Worm (Caenorhabditis elegans) whole organism, L3 larva: ENCODE results near the gene aars-1.
A peak's percentile ranks its signal among the peaks of the same experiment; 100 is the strongest.

Experiments used
- R02D3.7 ChIP-seq: fragments of 150-350 bp; optimal IDR thresholded peaks from 2 replicates; lab custom pipeline; 2014; ENCODE audit warnings: missing biosample characterization, missing genetic modification characterization
- ZK546.5 ChIP-seq: sonication (generic microtip); optimal IDR thresholded peaks from 2 replicates; lab custom pipeline; 2017; ENCODE audit warnings: missing biosample characterization, missing genetic modification characterization
- aly-2 ChIP-seq: fragments of 150-350 bp; optimal IDR thresholded peaks from 2 replicates; lab custom pipeline; 2014; ENCODE audit warnings: missing biosample characterization, missing genetic modification characterization
- ama-1 ChIP-seq: fragments of 150-350 bp; optimal IDR thresholded peaks from 2 replicates; lab custom pipeline; 2018
- ceh-82 ChIP-seq: fragments of 150-350 bp; optimal IDR thresholded peaks from 2 replicates; lab custom pipeline; 2014; ENCODE audit warnings: missing biosample characterization, missing genetic modification characterization
- ceh-9 ChIP-seq: sonication (generic microtip); optimal IDR thresholded peaks from 2 replicates; lab custom pipeline; 2018; ENCODE audit warnings: missing biosample characterization, missing genetic modification characterization
- egl-5 ChIP-seq: fragments of 150-350 bp; optimal IDR thresholded peaks from 2 replicates; lab custom pipeline; 2017; ENCODE audit warnings: missing biosample characterization, missing genetic modification reagents, missing genetic modification characterization, inconsistent platforms
- elt-2 ChIP-seq: sonication (generic microtip); optimal IDR thresholded peaks from 2 replicates; lab custom pipeline; 2016; ENCODE audit warnings: missing genetic modification reagents, mild to moderate bottlenecking, missing genetic modification characterization, missing compliant biosample characterization
- elt-3 ChIP-seq, 3 experiments: fragments of 150-350 bp in 1 of 3; sonication (generic microtip) in 2 of 3; optimal IDR thresholded peaks; 2 replicates in 2 of 3; 4 replicates in 1 of 3; lab custom pipeline; 2014 to 2017; ENCODE audit warnings: missing biosample characterization in 3 of 3, missing genetic modification characterization in 3 of 3
- eor-1 ChIP-seq, 2 experiments: fragments of 150-350 bp; optimal IDR thresholded peaks; 2 replicates each; lab custom pipeline; 2014 to 2018; ENCODE audit warnings: missing biosample characterization in 2 of 2, missing genetic modification characterization in 2 of 2
- fkh-10 ChIP-seq: sonication (generic microtip); optimal IDR thresholded peaks from 2 replicates; lab custom pipeline; 2017; ENCODE audit warnings: missing biosample characterization, missing genetic modification reagents, missing genetic modification characterization
- fos-1 ChIP-seq: fragments of 150-350 bp; optimal IDR thresholded peaks from 2 replicates; lab custom pipeline; 2014; ENCODE audit warnings: missing biosample characterization, missing genetic modification characterization
- hmg-11 ChIP-seq: sonication (generic microtip); optimal IDR thresholded peaks from 2 replicates; lab custom pipeline; 2016; ENCODE audit warnings: missing genetic modification characterization, missing compliant biosample characterization
- jun-1 ChIP-seq: fragments of 150-350 bp; optimal IDR thresholded peaks from 2 replicates; lab custom pipeline; 2014; ENCODE audit warnings: missing biosample characterization, missing genetic modification reagents, missing genetic modification characterization
- lin-15B ChIP-seq: fragments of 150-350 bp; optimal IDR thresholded peaks from 2 replicates; lab custom pipeline; 2014; ENCODE audit warnings: missing biosample characterization, missing genetic modification characterization
- lin-39 ChIP-seq: fragments of 150-350 bp; optimal IDR thresholded peaks from 2 replicates; lab custom pipeline; 2018; ENCODE audit warnings: missing biosample characterization, missing genetic modification reagents, missing genetic modification characterization
- lsy-12 ChIP-seq: sonication (generic microtip); optimal IDR thresholded peaks from 2 replicates; lab custom pipeline; 2016; ENCODE audit warnings: mild to moderate bottlenecking, missing genetic modification characterization, missing compliant biosample characterization
- mdl-1 ChIP-seq: fragments of 150-350 bp; optimal IDR thresholded peaks from 2 replicates; lab custom pipeline; 2014; ENCODE audit warnings: missing biosample characterization, missing genetic modification characterization
- nfya-1 ChIP-seq: sonication (generic microtip); optimal IDR thresholded peaks from 2 replicates; lab custom pipeline; 2017; ENCODE audit warnings: missing genetic modification characterization, mild to moderate bottlenecking, missing compliant biosample characterization, antibody characterized with exemption, moderate library complexity; ENCODE audit not compliant: insufficient read depth
- nhr-12 ChIP-seq: fragments of 150-350 bp; optimal IDR thresholded peaks from 2 replicates; lab custom pipeline; 2014; ENCODE audit warnings: missing biosample characterization, missing genetic modification characterization
- nhr-237 ChIP-seq: fragments of 150-350 bp; optimal IDR thresholded peaks from 2 replicates; lab custom pipeline; 2014; ENCODE audit warnings: missing biosample characterization, missing genetic modification characterization
- nhr-25 ChIP-seq: sonication (generic microtip); optimal IDR thresholded peaks from 2 replicates; lab custom pipeline; 2017; ENCODE audit warnings: missing biosample characterization, missing genetic modification characterization
- nhr-43 ChIP-seq: sonication (generic microtip); optimal IDR thresholded peaks from 2 replicates; lab custom pipeline; 2016; ENCODE audit warnings: mild to moderate bottlenecking, missing genetic modification characterization, missing compliant biosample characterization; ENCODE audit not compliant: poor library complexity, severe bottlenecking
- nhr-67 ChIP-seq: fragments of 150-350 bp; optimal IDR thresholded peaks from 2 replicates; lab custom pipeline; 2014; ENCODE audit warnings: missing biosample characterization, missing genetic modification characterization
- nhr-76 ChIP-seq: fragments of 150-350 bp; sonication (generic microtip); optimal IDR thresholded peaks from 5 replicates; lab custom pipeline; 2014; ENCODE audit warnings: missing biosample characterization, missing genetic modification characterization
- nhr-77 ChIP-seq: fragments of 150-350 bp; optimal IDR thresholded peaks from 2 replicates; lab custom pipeline; 2014; ENCODE audit warnings: missing biosample characterization, missing genetic modification characterization
- pha-4 ChIP-seq: fragments of 150-350 bp; optimal IDR thresholded peaks from 2 replicates; lab custom pipeline; 2014; ENCODE audit warnings: missing biosample characterization, missing genetic modification reagents, missing genetic modification characterization
- pqm-1 ChIP-seq: fragments of 150-350 bp; optimal IDR thresholded peaks from 2 replicates; lab custom pipeline; 2017; ENCODE audit warnings: missing biosample characterization, missing genetic modification characterization, inconsistent platforms
- sea-2 ChIP-seq: fragments of 150-350 bp; sonication (generic microtip); optimal IDR thresholded peaks from 4 replicates; lab custom pipeline; 2014; ENCODE audit warnings: missing biosample characterization, missing genetic modification reagents, missing genetic modification characterization
- skn-1 ChIP-seq: fragments of 150-350 bp; optimal IDR thresholded peaks from 2 replicates; lab custom pipeline; 2014; ENCODE audit warnings: missing biosample characterization, missing genetic modification characterization
- snpc-4 ChIP-seq: fragments of 150-350 bp; optimal IDR thresholded peaks from 2 replicates; lab custom pipeline; 2014; ENCODE audit warnings: missing biosample characterization, missing genetic modification characterization
- unc-62 ChIP-seq: fragments of 150-350 bp; sonication (generic microtip); optimal IDR thresholded peaks from 4 replicates; lab custom pipeline; 2014; ENCODE audit warnings: missing biosample characterization, missing genetic modification reagents, missing genetic modification characterization
- ztf-11 ChIP-seq: fragments of 150-350 bp; optimal IDR thresholded peaks from 2 replicates; lab custom pipeline; 2014; ENCODE audit warnings: missing biosample characterization, missing genetic modification characterization

The aars-1 gene

DNA sequence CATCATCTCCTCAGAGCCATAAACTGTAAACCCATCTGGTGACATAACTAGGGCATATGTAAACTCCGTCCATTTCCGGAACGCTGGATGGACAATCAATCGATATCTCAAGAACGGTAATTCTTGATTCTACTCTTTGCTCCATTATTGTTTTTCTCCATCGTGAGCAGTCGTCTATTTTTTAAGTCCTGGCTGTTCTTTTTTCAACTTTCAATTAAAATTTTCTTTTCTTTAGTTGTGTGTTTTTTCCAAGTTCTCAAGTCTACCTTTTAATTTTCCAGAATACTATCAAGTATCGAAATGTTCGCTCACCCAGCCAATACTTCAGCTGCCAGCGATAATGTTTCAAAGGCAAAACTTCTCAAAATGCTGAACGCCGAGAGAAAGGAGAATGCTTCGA lies 30.4 kb downstream of the aars-1 start, which contains the start of gene C05D12.5:
TSS of gene C05D12.5 (plus strand) at position 301 of the 400 bp plus-strand sequence.
- TF ChIP-seq egl-5: no peak
- TF ChIP-seq R02D3.7 (tag; lab: Kevin White, UChicago): no peak
- no peak for TF ChIP-seq nhr-67 (tag; lab: Kevin White, UChicago)
- no peak for TF ChIP-seq lin-15B (tag; lab: Kevin White, UChicago)
- TF ChIP-seq lsy-12 (tag; lab: Kevin White, UChicago): no peak
- no peak for TF ChIP-seq eor-1 (tag; optimal IDR thresholded peaks at IDR 0.05; lab: Kevin White, UChicago)
- no peak for TF ChIP-seq jun-1 (tag; lab: Kevin White, UChicago)
- no peak for TF ChIP-seq fkh-10 (GFP tag; lab: Kevin White, UChicago)
- no peak for TF ChIP-seq ceh-9
- no peak for TF ChIP-seq nhr-12
- TF ChIP-seq lin-39: no peak
- no peak for TF ChIP-seq snpc-4 (tag; lab: Kevin White, UChicago)
- no peak for TF ChIP-seq nhr-43
- TF ChIP-seq elt-3 (tag; optimal IDR thresholded peaks at IDR 0.05; lab: Kevin White, UChicago): no peak
- no peak for TF ChIP-seq pqm-1 (tag; lab: Kevin White, UChicago)
- TF ChIP-seq nhr-237 (tag; lab: Kevin White, UChicago): no peak

DNA sequence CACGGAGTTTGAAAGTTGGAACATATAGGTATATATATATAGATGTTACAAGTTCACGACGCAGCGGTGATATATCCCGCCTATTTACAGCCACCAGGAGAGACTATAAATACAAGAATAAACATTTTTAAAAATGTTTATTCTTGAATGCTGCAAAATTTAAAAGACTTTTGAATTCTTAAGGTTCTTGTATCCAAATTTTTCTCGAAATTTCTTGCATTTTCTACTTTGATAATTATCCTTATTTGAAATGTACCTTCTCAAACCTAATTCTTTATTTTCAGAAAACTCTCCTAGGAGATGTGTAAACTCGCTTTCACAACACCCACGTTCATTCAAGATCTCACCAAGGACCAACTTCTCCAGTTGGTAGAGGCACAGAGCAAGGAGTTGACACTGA lies 32.7 kb downstream of the aars-1 start, which contains the start of gene C05D12.4:
TSS of gene C05D12.4 (plus strand) at position 301 of the 400 bp plus-strand sequence.
- TF ChIP-seq hmg-11 (tag; lab: Kevin White, UChicago): no peak
- TF ChIP-seq nhr-237 (tag; lab: Kevin White, UChicago): no peak
- TF ChIP-seq eor-1 (tag; optimal IDR thresholded peaks at IDR 0.05; lab: Kevin White, UChicago): no peak

DNA sequence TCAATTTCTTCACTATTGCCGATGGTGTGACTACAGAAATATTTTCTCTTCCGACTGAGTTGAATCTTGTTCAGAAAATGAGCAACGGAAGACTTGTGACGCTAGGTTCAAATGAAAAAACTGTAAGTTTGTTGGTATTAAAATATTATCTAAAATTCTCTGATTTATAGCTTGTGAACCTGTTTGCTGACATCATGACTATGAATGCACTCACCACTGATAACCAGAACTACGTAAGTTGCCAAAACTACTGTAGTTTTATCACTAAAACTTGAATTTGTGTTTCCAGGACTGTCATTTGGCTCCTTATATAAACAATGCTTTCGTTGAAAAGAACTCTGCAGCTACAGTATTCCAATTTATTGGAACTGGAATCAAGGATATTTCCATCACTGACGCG lies 35.7 kb downstream of the aars-1 start:
- no peak for TF ChIP-seq nhr-43
- TF ChIP-seq fkh-10 (GFP tag; lab: Kevin White, UChicago): no peak
- no peak for TF ChIP-seq R02D3.7 (tag; lab: Kevin White, UChicago)
- TF ChIP-seq elt-2 (tag; lab: Kevin White, UChicago): peak; percentile 53
- no peak for TF ChIP-seq ztf-11 (tag; lab: Kevin White, UChicago)
- peak; percentile 33 for TF ChIP-seq pqm-1 (tag; lab: Kevin White, UChicago)
- no peak for TF ChIP-seq skn-1 (tag; lab: Kevin White, UChicago)
- TF ChIP-seq sea-2 (GFP tag; lab: Kevin White, UChicago): no peak

DNA sequence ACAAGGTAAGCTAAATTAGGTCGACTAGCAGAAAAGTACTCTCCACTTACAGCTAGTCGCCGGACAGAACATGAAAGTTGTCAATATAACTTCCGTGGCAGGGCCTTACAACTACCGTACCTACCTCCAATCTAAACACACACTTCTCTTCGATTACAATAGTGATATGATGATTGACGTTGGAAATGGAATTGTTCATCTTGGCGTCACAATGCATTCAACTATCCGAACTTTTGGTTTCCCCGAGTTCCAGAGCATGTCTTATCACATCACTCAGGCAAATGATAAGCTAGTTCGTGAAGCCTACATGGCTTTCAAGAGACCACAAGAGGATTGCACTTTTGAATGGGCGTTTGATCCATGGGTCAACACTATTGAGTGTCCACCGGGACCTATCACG lies 37.0 kb downstream of the aars-1 start:
- TF ChIP-seq elt-2 (tag; lab: Kevin White, UChicago): peak; percentile 56
- no peak for TF ChIP-seq fos-1 (tag; lab: Kevin White, UChicago)
- no peak for TF ChIP-seq nhr-76 (tag; lab: Kevin White, UChicago)
- no peak for TF ChIP-seq unc-62 (GFP tag; lab: Kevin White, UChicago)
- no peak for TF ChIP-seq ceh-82
- TF ChIP-seq pqm-1 (tag; lab: Kevin White, UChicago): peak; percentile 1

DNA sequence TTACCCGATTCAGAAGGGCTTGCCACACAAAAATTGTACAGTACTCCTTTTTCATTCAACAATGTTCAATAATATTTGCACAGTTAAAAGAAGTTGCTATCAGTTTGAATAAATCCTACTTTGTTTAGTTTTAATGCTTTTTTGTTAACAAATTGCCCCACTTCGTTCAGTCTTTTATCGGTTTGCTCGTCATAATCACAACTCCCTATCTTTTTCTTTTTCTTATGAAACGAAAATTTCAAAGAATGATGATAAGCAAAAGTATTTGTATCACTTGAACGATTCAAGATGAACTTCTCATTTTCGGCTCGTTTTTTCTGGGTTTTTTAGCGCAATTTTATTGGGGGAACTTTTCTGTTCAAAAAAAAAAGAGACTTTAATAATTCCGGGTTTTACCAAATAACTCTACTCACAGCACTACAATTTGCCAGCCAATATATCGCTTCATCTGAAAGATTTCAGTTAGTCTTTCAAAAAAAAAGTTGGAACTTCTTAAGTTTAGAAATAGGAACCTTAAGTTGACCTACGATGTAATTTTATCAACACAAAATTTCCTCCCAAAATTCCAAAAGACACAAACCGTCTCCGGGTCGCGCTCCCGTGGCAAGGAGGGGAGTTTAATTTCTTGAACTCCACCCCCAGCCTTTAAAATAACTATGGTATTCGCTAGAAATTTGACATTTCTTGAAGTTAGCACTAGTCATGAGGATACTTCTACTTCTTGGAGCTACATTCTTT lies 39.5 kb downstream of the aars-1 start, which contains the start of gene C05D12.3:
TSS of gene C05D12.3 (plus strand) at position 688 of the 738 bp plus-strand sequence.
- TF ChIP-seq nhr-25 (tag; lab: Kevin White, UChicago) (no peak), aly-2 (tag; lab: Kevin White, UChicago) (no peak), ZK546.5 (tag; lab: Kevin White, UChicago) (no peak), nfya-1 (tag; lab: Kevin White, UChicago) (no peak), nhr-77 (no peak), pha-4 (tag; lab: Kevin White, UChicago) (peak; percentile 24), snpc-4 (tag; lab: Kevin White, UChicago) (no peak), mdl-1 (tag; lab: Kevin White, UChicago) (no peak), nhr-43 (no peak), eor-1 (tag; optimal IDR thresholded peaks at IDR 0.05; lab: Kevin White, UChicago) (no peak), skn-1 (tag; lab: Kevin White, UChicago) (no peak), ama-1 (lab: Kevin White, UChicago) (no peak), elt-2 (tag; lab: Kevin White, UChicago) (peak; percentile 79), pqm-1 (tag; lab: Kevin White, UChicago) (peak; percentile 45)
